Worm (Caenorhabditis elegans) whole organism, late embryonic: ENCODE results near the gene gid-2.

ENCODE experiments used
- C38D4.7 ChIP-seq: fragments of 200-800 bp; sonication (Bioruptor generic); optimal IDR thresholded peaks from 2 replicates; lab custom pipeline; 2018; ENCODE audit warnings: mild to moderate bottlenecking, missing genetic modification characterization, moderate library complexity, missing compliant biosample characterization
- F13H6.1 ChIP-seq: sonication (generic microtip); optimal IDR thresholded peaks from 2 replicates; lab custom pipeline; 2016; ENCODE audit warnings: missing genetic modification characterization, missing compliant biosample characterization
- K02D7.2 ChIP-seq: sonication (generic microtip); optimal IDR thresholded peaks from 2 replicates; lab custom pipeline; 2017; ENCODE audit warnings: mild to moderate bottlenecking, missing genetic modification characterization, missing compliant biosample characterization
- Y22D7AL.16 ChIP-seq: sonication (generic microtip); optimal IDR thresholded peaks from 2 replicates; lab custom pipeline; 2016; ENCODE audit warnings: missing genetic modification characterization, missing compliant biosample characterization
- ahr-1 ChIP-seq: sonication (generic microtip); optimal IDR thresholded peaks from 2 replicates; lab custom pipeline; 2016; ENCODE audit warnings: missing genetic modification characterization, missing compliant biosample characterization
- ceh-14 ChIP-seq: sonication (generic microtip); optimal IDR thresholded peaks from 2 replicates; lab custom pipeline; 2016; ENCODE audit warnings: missing genotype, missing genetic modification characterization, missing compliant biosample characterization
- ceh-18 ChIP-seq: sonication (generic microtip); optimal IDR thresholded peaks from 2 replicates; lab custom pipeline; 2016; ENCODE audit warnings: missing genetic modification characterization, missing compliant biosample characterization
- ceh-19 ChIP-seq: fragments of 200-800 bp; sonication (Bioruptor generic); optimal IDR thresholded peaks from 2 replicates; lab custom pipeline; 2018; ENCODE audit warnings: mild to moderate bottlenecking, missing genetic modification characterization, missing compliant biosample characterization
- ceh-24 ChIP-seq: sonication (generic microtip); optimal IDR thresholded peaks from 2 replicates; lab custom pipeline; 2016; ENCODE audit warnings: mild to moderate bottlenecking, missing genetic modification characterization, missing compliant biosample characterization
- ceh-30 ChIP-seq: fragments of 150-350 bp; optimal IDR thresholded peaks from 2 replicates; lab custom pipeline; 2014; ENCODE audit warnings: missing biosample characterization, missing genetic modification characterization
- ceh-31 ChIP-seq: sonication (generic microtip); optimal IDR thresholded peaks from 2 replicates; lab custom pipeline; 2016; ENCODE audit warnings: missing genetic modification characterization, missing compliant biosample characterization
- ceh-45 ChIP-seq: fragments of 200-800 bp; sonication (Bioruptor generic); IDR thresholded peaks from 2 replicates; pipeline ENCODE4 v1.3.6; 2022; ENCODE audit warnings: missing genetic modification reagents, missing genetic modification characterization, missing compliant biosample characterization
- ceh-9 ChIP-seq: sonication (generic microtip); optimal IDR thresholded peaks from 2 replicates; lab custom pipeline; 2016; ENCODE audit warnings: mild to moderate bottlenecking, missing genetic modification characterization, inconsistent platforms, missing compliant biosample characterization
- dmd-4 ChIP-seq: sonication (generic microtip); optimal IDR thresholded peaks from 2 replicates; lab custom pipeline; 2016; ENCODE audit warnings: borderline replicate concordance, missing genetic modification characterization, missing compliant biosample characterization
- dve-1 ChIP-seq: sonication (generic microtip); optimal IDR thresholded peaks from 2 replicates; lab custom pipeline; 2017; ENCODE audit warnings: antibody characterized with exemption, mild to moderate bottlenecking, missing genetic modification characterization, missing compliant biosample characterization
- eyg-1 ChIP-seq: sonication (generic microtip); optimal IDR thresholded peaks from 2 replicates; lab custom pipeline; 2016; ENCODE audit warnings: missing genotype, missing genetic modification characterization, missing compliant biosample characterization
- fkh-10 ChIP-seq: fragments of 150-350 bp; optimal IDR thresholded peaks from 2 replicates; lab custom pipeline; 2014; ENCODE audit warnings: missing biosample characterization, missing genetic modification reagents, missing genetic modification characterization
- fkh-6 ChIP-seq: sonication (generic microtip); optimal IDR thresholded peaks from 2 replicates; lab custom pipeline; 2016; ENCODE audit warnings: missing genetic modification characterization, missing compliant biosample characterization
- gmeb-2 ChIP-seq: sonication (generic microtip); optimal IDR thresholded peaks from 2 replicates; lab custom pipeline; 2016; ENCODE audit warnings: missing genetic modification characterization, inconsistent platforms, missing compliant biosample characterization
- hlh-13 ChIP-seq: fragments of 200-800 bp; sonication (Bioruptor generic); optimal IDR thresholded peaks from 2 replicates; lab custom pipeline; 2018; ENCODE audit warnings: mild to moderate bottlenecking, missing genetic modification characterization, missing compliant biosample characterization
- hlh-30 ChIP-seq: sonication (generic microtip); optimal IDR thresholded peaks from 2 replicates; lab custom pipeline; 2017; ENCODE audit warnings: antibody characterized with exemption, missing genetic modification characterization, missing compliant biosample characterization; ENCODE audit not compliant: insufficient read depth
- hlh-8 ChIP-seq: sonication (generic microtip); optimal IDR thresholded peaks from 2 replicates; lab custom pipeline; 2016; ENCODE audit warnings: missing genotype, missing genetic modification characterization, missing compliant biosample characterization
- lim-6 ChIP-seq: sonication (generic microtip); optimal IDR thresholded peaks from 2 replicates; lab custom pipeline; 2016; ENCODE audit warnings: missing genetic modification characterization, missing compliant biosample characterization
- lin-11 ChIP-seq: fragments of 200-800 bp; sonication (Bioruptor generic); optimal IDR thresholded peaks from 2 replicates; lab custom pipeline; 2018; ENCODE audit warnings: mild to moderate bottlenecking, missing genetic modification characterization, missing compliant biosample characterization
- madf-2 ChIP-seq: sonication (generic microtip); optimal IDR thresholded peaks from 2 replicates; lab custom pipeline; 2017; ENCODE audit warnings: missing genetic modification characterization, missing compliant biosample characterization
- mec-3 ChIP-seq: sonication (generic microtip); optimal IDR thresholded peaks from 2 replicates; lab custom pipeline; 2016; ENCODE audit warnings: borderline replicate concordance, missing genetic modification characterization, missing compliant biosample characterization
- nfya-1 ChIP-seq: sonication (generic microtip); optimal IDR thresholded peaks from 2 replicates; lab custom pipeline; 2017; ENCODE audit warnings: missing genetic modification characterization, mild to moderate bottlenecking, missing compliant biosample characterization, antibody characterized with exemption, moderate library complexity
- nhr-232 ChIP-seq: sonication (generic microtip); optimal IDR thresholded peaks from 2 replicates; lab custom pipeline; 2016; ENCODE audit warnings: missing genetic modification characterization, missing compliant biosample characterization
- npax-4 ChIP-seq: sonication (generic microtip); optimal IDR thresholded peaks from 2 replicates; lab custom pipeline; 2016; ENCODE audit warnings: missing genetic modification characterization, missing compliant biosample characterization
- odd-2 ChIP-seq: sonication (generic microtip); optimal IDR thresholded peaks from 2 replicates; lab custom pipeline; 2017; ENCODE audit warnings: antibody characterized with exemption, mild to moderate bottlenecking, missing genetic modification characterization, missing compliant biosample characterization
- pax-1 ChIP-seq: fragments of 150-350 bp; optimal IDR thresholded peaks from 2 replicates; lab custom pipeline; 2014; ENCODE audit warnings: missing biosample characterization, missing genetic modification characterization
- pha-2 ChIP-seq: sonication (generic microtip); optimal IDR thresholded peaks from 2 replicates; lab custom pipeline; 2017; ENCODE audit warnings: mild to moderate bottlenecking, missing genetic modification characterization, missing compliant biosample characterization
- pha-4 ChIP-seq: fragments of 150-350 bp; optimal IDR thresholded peaks from 2 replicates; lab custom pipeline; 2018; ENCODE audit warnings: missing biosample characterization, missing genetic modification reagents, missing genetic modification characterization
- ref-2 ChIP-seq: sonication (generic microtip); optimal IDR thresholded peaks from 2 replicates; lab custom pipeline; 2016; ENCODE audit warnings: missing genetic modification characterization, missing compliant biosample characterization
- sox-2 ChIP-seq: fragments of 200-800 bp; sonication (Bioruptor generic); IDR thresholded peaks from 2 replicates; pipeline ENCODE4 v1.3.6; 2022; ENCODE audit warnings: missing genetic modification reagents, missing genetic modification characterization, missing compliant biosample characterization
- sox-4 ChIP-seq: sonication (generic microtip); optimal IDR thresholded peaks from 2 replicates; lab custom pipeline; 2017; ENCODE audit warnings: mild to moderate bottlenecking, missing genetic modification characterization, inconsistent platforms, missing compliant biosample characterization
- syd-9 ChIP-seq: sonication (generic microtip); optimal IDR thresholded peaks from 2 replicates; lab custom pipeline; 2016; ENCODE audit warnings: mild to moderate bottlenecking, missing genetic modification characterization, moderate library complexity, missing compliant biosample characterization
- tbx-2 ChIP-seq: sonication (generic microtip); optimal IDR thresholded peaks from 2 replicates; lab custom pipeline; 2016; ENCODE audit warnings: missing genetic modification characterization, missing compliant biosample characterization
- unc-3 ChIP-seq, 2 experiments: fragments of 200-800 bp in 1 of 2; sonication (Bioruptor generic) in 1 of 2; sonication (generic microtip) in 1 of 2; conservative IDR thresholded peaks in 1 of 2; optimal IDR thresholded peaks in 1 of 2; 2 replicates each; pipeline versions ENCODE4 v1.3.6 to Lab custom; 2016 to 2022; ENCODE audit warnings: missing compliant biosample characterization in 2 of 2, missing genetic modification characterization in 2 of 2, missing genetic modification reagents in 1 of 2
- unc-55 ChIP-seq: sonication (generic microtip); optimal IDR thresholded peaks from 2 replicates; lab custom pipeline; 2017; ENCODE audit warnings: missing biosample characterization, missing genetic modification reagents, missing genetic modification characterization
- zip-5 ChIP-seq: sonication (generic microtip); optimal IDR thresholded peaks from 2 replicates; lab custom pipeline; 2016; ENCODE audit warnings: missing genetic modification characterization, missing compliant biosample characterization

The gid-2 gene

ce11 chrX:2473618-2474017, 34.9 kb upstream of the gid-2 start, which contains the start of gene R04B3.2:
TSS of gene R04B3.2 (minus strand) at chrX:2473718.
- TF ChIP-seq eyg-1 (tag; lab: Kevin White, UChicago) (no peak), fkh-6 (no peak), dmd-4 (tag; lab: Kevin White, UChicago) (no peak), nhr-232 (tag; lab: Kevin White, UChicago) (no peak), ceh-24 (no peak), F13H6.1 (tag; lab: Kevin White, UChicago) (no peak), sox-4 (tag; lab: Kevin White, UChicago) (no peak), ahr-1 (no peak), zip-5 (tag; lab: Kevin White, UChicago) (no peak), pha-2 (tag; lab: Kevin White, UChicago) (no peak), pha-4 (tag; lab: Kevin White, UChicago) (no peak), ceh-9 (tag; lab: Kevin White, UChicago) (no peak), npax-4 (tag; lab: Kevin White, UChicago) (no peak), hlh-30 (tag; lab: Kevin White, UChicago) (no peak)

- TF ChIP-seq sox-2 (no peak), ref-2 (no peak), odd-2 (tag; lab: Kevin White, UChicago) (no peak), unc-55 (GFP tag; lab: Kevin White, UChicago) (no peak), npax-4 (tag; lab: Kevin White, UChicago) (no peak), ceh-31 (no peak), madf-2 (tag; lab: Kevin White, UChicago) (no peak), syd-9 (tag; lab: Kevin White, UChicago) (no peak), ceh-18 (tag; lab: Kevin White, UChicago) (no peak), ceh-30 (tag; lab: Kevin White, UChicago) (no peak), C38D4.7 (GFP tag; lab: Kevin White, UChicago) (no peak)
Observed at ce11 chrX:2471303-2471702, 32.5 kb upstream of the gid-2 start, which contains the start of gene R04B3.1. TSS of gene R04B3.1 (minus strand) at chrX:2471403.

- TF ChIP-seq pax-1 (tag; lab: Kevin White, UChicago) (no peak), sox-2 (no peak), ceh-14 (tag; lab: Kevin White, UChicago) (no peak), ceh-31 (no peak), mec-3 (tag; lab: Kevin White, UChicago) (no peak), ceh-9 (tag; lab: Kevin White, UChicago) (no peak), hlh-30 (tag; lab: Kevin White, UChicago) (no peak), gmeb-2 (no peak), dve-1 (tag; lab: Kevin White, UChicago) (no peak), lin-11 (tag; lab: Kevin White, UChicago) (no peak), K02D7.2 (tag; lab: Kevin White, UChicago) (no peak)
Observed at ce11 chrX:2464064-2464463, 25.3 kb upstream of the gid-2 start.

ce11 chrX:2461742-2462141, 23.0 kb upstream of the gid-2 start:
- no peak for TF ChIP-seq ceh-18 (tag; lab: Kevin White, UChicago)
- TF ChIP-seq hlh-8 (tag; lab: Kevin White, UChicago), result no peak
- TF ChIP-seq nfya-1 (tag; lab: Kevin White, UChicago), result no peak
- TF ChIP-seq ceh-45 (GFP tag; lab: Robert Waterston, UW), result no peak
- TF ChIP-seq pha-2 (tag; lab: Kevin White, UChicago), result no peak
- no peak for TF ChIP-seq fkh-10 (GFP tag; lab: Kevin White, UChicago)
- no peak for TF ChIP-seq ceh-31
- TF ChIP-seq hlh-30 (tag; lab: Kevin White, UChicago), result no peak
- TF ChIP-seq ceh-19, result no peak
- TF ChIP-seq lim-6, result no peak
- TF ChIP-seq unc-3 (GFP tag; conservative IDR thresholded peaks at IDR 0.05; lab: Robert Waterston, UW), result no peak
- no peak for TF ChIP-seq unc-3 (tag; optimal IDR thresholded peaks at IDR 0.05; lab: Kevin White, UChicago)
- TF ChIP-seq syd-9 (tag; lab: Kevin White, UChicago), result no peak
- no peak for TF ChIP-seq mec-3 (tag; lab: Kevin White, UChicago)
- no peak for TF ChIP-seq lin-11 (tag; lab: Kevin White, UChicago)
- TF ChIP-seq tbx-2 (tag; lab: Kevin White, UChicago), result no peak
- TF ChIP-seq ahr-1, result no peak
- no peak for TF ChIP-seq Y22D7AL.16 (tag; lab: Kevin White, UChicago)
- TF ChIP-seq hlh-13, result no peak
- TF ChIP-seq ceh-30 (tag; lab: Kevin White, UChicago), result no peak
